Worm (Caenorhabditis elegans): ENCODE data around the gene mtm-3.

The mtm-3 gene

DNA sequence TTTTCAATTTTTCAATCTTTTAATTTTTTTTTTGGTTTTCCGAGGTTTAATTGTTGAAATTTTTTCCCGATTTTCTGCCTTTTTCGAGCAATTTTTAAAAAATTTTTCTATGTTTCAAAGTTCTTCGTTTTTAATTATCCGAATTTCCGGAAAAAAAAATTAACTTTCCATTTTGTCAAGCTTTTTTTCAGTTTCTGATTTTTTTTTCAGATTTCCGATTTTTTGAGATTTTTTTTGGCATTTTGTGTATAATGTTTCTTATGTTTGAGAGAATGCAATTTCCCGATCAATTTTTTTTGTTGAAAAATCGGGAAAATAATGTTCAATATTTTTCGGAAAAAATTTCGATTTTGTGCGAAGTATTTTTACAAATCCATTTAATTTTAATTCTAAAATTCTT, 6.6 kb upstream of the mtm-3 start:
- TF ChIP-seq unc-86 (tag; optimal IDR thresholded peaks at IDR 0.05) (no peak), pag-3 (tag; optimal IDR thresholded peaks at IDR 0.05; ENCODE audit: borderline replicate concordance) (no peak), ahr-1 (tag; optimal IDR thresholded peaks at IDR 0.05) (no peak), K02D7.2 (tag; optimal IDR thresholded peaks at IDR 0.05) (no peak), sdc-2 (tag; optimal IDR thresholded peaks at IDR 0.05) (no peak), ceh-22 (tag; optimal IDR thresholded peaks at IDR 0.05) (no peak), ceh-2 (tag; optimal IDR thresholded peaks at IDR 0.05) (no peak), odd-2 (tag; optimal IDR thresholded peaks at IDR 0.05) (no peak), C08G9.2 (tag; optimal IDR thresholded peaks at IDR 0.05) (no peak), C38D4.7 (GFP tag; optimal IDR thresholded peaks at IDR 0.05) (no peak), elt-4 (tag; optimal IDR thresholded peaks at IDR 0.05) (no peak)

DNA sequence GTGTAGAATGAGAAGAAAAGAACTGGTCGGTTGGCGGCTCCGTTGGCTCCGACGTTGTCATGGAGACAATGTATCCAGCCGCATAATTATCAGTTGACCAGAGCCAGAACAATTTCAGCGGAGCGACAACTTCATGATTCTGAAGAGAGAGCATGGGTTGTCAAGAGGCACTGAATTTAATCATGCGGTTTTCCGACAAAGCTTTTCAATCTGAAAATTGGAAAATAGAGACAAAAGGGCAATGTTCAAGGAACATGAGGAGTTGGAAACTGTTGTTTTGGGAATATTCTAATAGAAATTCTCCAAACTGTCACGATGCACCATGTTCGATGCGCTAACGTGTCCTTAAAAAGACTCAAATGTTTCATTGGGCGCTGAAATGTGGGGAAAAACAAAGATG, 4.2 kb upstream of the mtm-3 start, which contains the start of gene xbx-5:
Gene xbx-5 (minus strand): TSS at position 56 of the 400 bp plus-strand sequence.
- no peak for TF ChIP-seq pha-2 (tag; optimal IDR thresholded peaks at IDR 0.05)
- TF ChIP-seq lin-11 (tag; optimal IDR thresholded peaks at IDR 0.05) = no peak
- no peak for TF ChIP-seq ceh-9 (tag; optimal IDR thresholded peaks at IDR 0.05)
- no peak for TF ChIP-seq zip-5 (tag; optimal IDR thresholded peaks at IDR 0.05)
- no peak for TF ChIP-seq tbx-7 (tag; optimal IDR thresholded peaks at IDR 0.05)
- TF ChIP-seq C38D4.7 (GFP tag; optimal IDR thresholded peaks at IDR 0.05) = no peak
- TF ChIP-seq pqm-1 (tag; optimal IDR thresholded peaks at IDR 0.05) = no peak
- no peak for TF ChIP-seq ceh-18 (tag; optimal IDR thresholded peaks at IDR 0.05)

DNA sequence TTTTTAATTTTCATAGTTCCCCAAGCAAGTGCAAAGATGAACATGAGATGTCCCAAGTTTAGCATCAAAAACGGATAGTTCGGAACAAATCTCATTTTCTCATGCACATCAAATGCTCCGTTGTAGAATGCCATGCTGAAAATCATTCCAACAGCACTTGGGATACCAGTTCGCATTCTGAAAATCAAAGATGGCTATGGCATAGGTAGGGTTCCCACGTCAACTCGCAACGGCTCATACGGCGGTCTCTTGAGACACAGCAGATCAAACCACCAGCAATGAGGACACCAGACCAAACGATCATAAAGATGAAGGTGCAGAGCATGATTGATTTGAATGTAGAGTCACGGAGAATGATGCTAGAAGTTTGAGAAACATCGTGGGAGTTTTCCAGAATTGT, 2.8 kb upstream of the mtm-3 start:
- TF ChIP-seq che-1 (tag; optimal IDR thresholded peaks at IDR 0.05) = no peak
- TF ChIP-seq ceh-2 (tag; optimal IDR thresholded peaks at IDR 0.05) = no peak
- no peak for TF ChIP-seq sox-4 (tag; optimal IDR thresholded peaks at IDR 0.05)
- TF ChIP-seq pag-3 (tag; optimal IDR thresholded peaks at IDR 0.05; ENCODE audit: borderline replicate concordance) = no peak
- no peak for TF ChIP-seq ceh-19 (GFP tag; optimal IDR thresholded peaks at IDR 0.05)
- no peak for TF ChIP-seq ceh-45 (GFP tag; IDR thresholded peaks at IDR 0.05)
- no peak for TF ChIP-seq unc-3 (GFP tag; conservative IDR thresholded peaks at IDR 0.05)
- no peak for TF ChIP-seq unc-3 (tag; optimal IDR thresholded peaks at IDR 0.05)
- no peak for TF ChIP-seq hlh-13 (GFP tag; optimal IDR thresholded peaks at IDR 0.05)
- TF ChIP-seq ref-2 (tag; optimal IDR thresholded peaks at IDR 0.05) = no peak
- no peak for TF ChIP-seq pha-2 (tag; optimal IDR thresholded peaks at IDR 0.05)
- no peak for TF ChIP-seq npax-4 (tag; optimal IDR thresholded peaks at IDR 0.05)
- TF ChIP-seq ceh-31 (tag; optimal IDR thresholded peaks at IDR 0.05) = no peak

DNA sequence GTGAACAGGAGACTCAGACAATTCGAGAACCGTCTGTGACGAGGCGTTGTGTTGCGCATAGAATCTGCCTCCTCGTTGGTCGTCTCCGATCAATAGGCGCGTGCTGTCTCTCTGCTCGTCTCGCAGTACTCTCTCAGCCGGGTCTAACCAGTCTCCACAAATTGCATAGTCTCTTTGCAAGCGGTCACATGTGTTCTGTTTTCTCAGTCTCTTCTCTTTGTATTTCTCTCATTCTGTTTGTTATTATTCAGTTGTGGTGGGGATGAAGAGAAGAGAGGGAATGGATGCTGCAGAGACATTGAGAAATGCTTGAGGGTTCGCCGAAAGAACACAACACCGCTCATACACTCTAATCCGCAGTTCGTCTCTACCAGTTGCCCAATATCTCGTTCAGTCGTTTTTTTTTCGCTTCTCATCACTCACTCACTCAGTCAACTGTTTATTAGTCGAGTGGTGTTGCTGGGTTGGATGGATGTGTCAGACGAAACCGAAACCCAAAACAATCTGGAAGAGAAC, 1.2 kb upstream of the mtm-3 start:
- TF ChIP-seq sox-2 (GFP tag; IDR thresholded peaks at IDR 0.05) = peak; percentile 38
- no peak for TF ChIP-seq lin-11 (tag; optimal IDR thresholded peaks at IDR 0.05)
- TF ChIP-seq F13H6.1 (tag; optimal IDR thresholded peaks at IDR 0.05) = peak; percentile 85
- no peak for TF ChIP-seq pha-2 (tag; optimal IDR thresholded peaks at IDR 0.05)
- peak; percentile 18 for TF ChIP-seq sox-4 (tag; optimal IDR thresholded peaks at IDR 0.05)
- TF ChIP-seq nfya-1 (tag; optimal IDR thresholded peaks at IDR 0.05) = peak; percentile 98
- no peak for TF ChIP-seq che-1 (tag; optimal IDR thresholded peaks at IDR 0.05)
- TF ChIP-seq unc-86 (tag; optimal IDR thresholded peaks at IDR 0.05) = peak; percentile 62
- peak; percentile 37 for TF ChIP-seq lim-6 (tag; optimal IDR thresholded peaks at IDR 0.05)
- TF ChIP-seq mec-3 (tag; optimal IDR thresholded peaks at IDR 0.05; ENCODE audit: borderline replicate concordance) = no peak
- no peak for TF ChIP-seq odd-2 (tag; optimal IDR thresholded peaks at IDR 0.05)
- peak; percentile 78 for TF ChIP-seq pax-1 (tag; optimal IDR thresholded peaks at IDR 0.05)
- TF ChIP-seq tbx-2 (tag; optimal IDR thresholded peaks at IDR 0.05) = peak; percentile 86
- no peak for TF ChIP-seq ahr-1 (tag; optimal IDR thresholded peaks at IDR 0.05)
- TF ChIP-seq elt-2 (tag; optimal IDR thresholded peaks at IDR 0.05) = no peak
- no peak for TF ChIP-seq fkh-10 (GFP tag; optimal IDR thresholded peaks at IDR 0.05)
- no peak for TF ChIP-seq ceh-19 (GFP tag; optimal IDR thresholded peaks at IDR 0.05)
- peak; percentile 96 for TF ChIP-seq ceh-18 (tag; optimal IDR thresholded peaks at IDR 0.05)
- no peak for TF ChIP-seq ttx-3 (tag; optimal IDR thresholded peaks at IDR 0.05)
- no peak for TF ChIP-seq pha-4 (tag; optimal IDR thresholded peaks at IDR 0.05)
- no peak for TF ChIP-seq ceh-6 (GFP tag; optimal IDR thresholded peaks at IDR 0.05)
- TF ChIP-seq K02D7.2 (tag; optimal IDR thresholded peaks at IDR 0.05) = no peak
- no peak for TF ChIP-seq ztf-16 (tag; optimal IDR thresholded peaks at IDR 0.05)
- TF ChIP-seq ceh-30 (tag; optimal IDR thresholded peaks at IDR 0.05) = peak; percentile 94
- peak; percentile 71 for TF ChIP-seq K09A11.1 (tag; optimal IDR thresholded peaks at IDR 0.05; ENCODE audit: insufficient read depth)
- TF ChIP-seq unc-3 (GFP tag; conservative IDR thresholded peaks at IDR 0.05) = no peak
- no peak for TF ChIP-seq unc-3 (tag; optimal IDR thresholded peaks at IDR 0.05)
- no peak for TF ChIP-seq fkh-6 (tag; optimal IDR thresholded peaks at IDR 0.05)
- TF ChIP-seq eyg-1 (tag; optimal IDR thresholded peaks at IDR 0.05) = no peak
- peak; percentile 85 for TF ChIP-seq unc-42 (tag; optimal IDR thresholded peaks at IDR 0.05)

Measured in whole organism, late embryonic.